Fruit fly (Drosophila melanogaster) S2 (cell line): ENCODE measurements around the gene Cap-D3.

Experiments
- CG8478 ChIP-seq: fragments of >200 bp; optimal IDR thresholded peaks from 2 replicates; lab custom pipeline; 2018
- CTCF ChIP-seq, 2 experiments: fragments of >200 bp; optimal IDR thresholded peaks; 2 replicates each; lab custom pipeline; 2018

- TF ChIP-seq CG8478 (lab: Kevin White, UChicago) (no peak), CTCF (optimal IDR thresholded peaks at IDR 0.05; lab: Kevin White, UChicago) (no peak)
These were observed 5.8 kb upstream of the Cap-D3 start, which contains the start of the genes CG7382 and cl for dm6 chr2L:5519846-5520384.
